Worm (Caenorhabditis elegans) whole organism, L3 larva: ENCODE results near the gene H23N18.5.

ENCODE experiments used
- nfya-1 ChIP-seq: sonication (generic microtip); optimal IDR thresholded peaks from 2 replicates; lab custom pipeline; 2017; ENCODE audit warnings: missing genetic modification characterization, mild to moderate bottlenecking, missing compliant biosample characterization, antibody characterized with exemption, moderate library complexity; ENCODE audit not compliant: insufficient read depth
- nhr-11 ChIP-seq: fragments of 150-350 bp; optimal IDR thresholded peaks from 2 replicates; lab custom pipeline; 2014; ENCODE audit warnings: missing biosample characterization, missing genetic modification characterization
- zag-1 ChIP-seq: fragments of 150-350 bp; optimal IDR thresholded peaks from 2 replicates; lab custom pipeline; 2014; ENCODE audit warnings: missing biosample characterization, missing genetic modification characterization

DNA sequence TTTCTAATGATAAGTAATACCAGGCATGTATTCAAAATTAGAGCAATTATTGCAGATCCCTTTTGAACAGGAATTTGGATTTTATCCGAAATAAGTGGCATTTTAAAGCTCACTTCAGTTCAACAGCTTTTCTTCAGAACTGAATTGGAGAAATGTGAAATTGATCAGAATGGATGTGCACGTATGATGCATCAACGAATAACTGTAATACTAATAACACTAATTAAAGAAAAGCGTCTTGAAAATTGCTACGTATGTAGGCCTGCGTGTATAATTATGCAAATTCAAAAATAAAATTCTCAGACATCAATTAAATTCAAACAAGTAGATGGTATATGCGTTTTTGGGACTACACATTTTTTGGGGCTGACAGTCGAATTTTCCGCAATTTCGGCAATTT is 17.7 kb upstream of the H23N18.5 start, which contains the start of gene str-205:
- no peak for TF ChIP-seq nhr-11 (tag; lab: Kevin White, UChicago)
- no peak for TF ChIP-seq nfya-1 (tag; lab: Kevin White, UChicago)
- TF ChIP-seq zag-1 (tag; lab: Kevin White, UChicago), result no peak
